Fruit fly (Drosophila melanogaster): ENCODE data around the gene gdrd.

- TF ChIP-seq Dll (optimal IDR thresholded peaks at IDR 0.05) (no peak), CG8478 (optimal IDR thresholded peaks at IDR 0.05) (no peak), psq (optimal IDR thresholded peaks at IDR 0.05) (no peak)
Measured at dm6 chr3L:14671546-14671945, 19.6 kb upstream of the gdrd start.

Measured in whole organism.